Fruit fly (Drosophila melanogaster): Measurements from ENCODE around the gene Mob2.

- TF ChIP-seq insv (optimal IDR thresholded peaks at IDR 0.05) = no peak
- no peak for TF ChIP-seq h (optimal IDR thresholded peaks at IDR 0.05)
- TF ChIP-seq Sin3A (optimal IDR thresholded peaks at IDR 0.05) = no peak
- no peak for TF ChIP-seq psq (optimal IDR thresholded peaks at IDR 0.05)
Observed at dm6 chr3L:11516229-11516628, 45.8 kb downstream of the Mob2 start.

Measured in Kc167 (cell line).